Worm (Caenorhabditis elegans) whole organism, L1 larva: Measurements from ENCODE around the gene ZK688.12.

ENCODE experiments used
- C04F5.9 ChIP-seq: sonication (generic microtip); optimal IDR thresholded peaks from 2 replicates; lab custom pipeline; 2016; ENCODE audit warnings: missing genetic modification characterization, missing compliant biosample characterization
- C34B4.2 ChIP-seq: sonication (generic microtip); optimal IDR thresholded peaks from 2 replicates; lab custom pipeline; 2017; ENCODE audit warnings: mild to moderate bottlenecking, missing genetic modification characterization, missing compliant biosample characterization
- F16B12.6 ChIP-seq: fragments of 150-350 bp; optimal IDR thresholded peaks from 2 replicates; lab custom pipeline; 2014; ENCODE audit warnings: missing biosample characterization, missing genetic modification characterization
- aha-1 ChIP-seq: fragments of 150-350 bp; optimal IDR thresholded peaks from 2 replicates; lab custom pipeline; 2014; ENCODE audit warnings: missing biosample characterization, missing genetic modification characterization
- blmp-1 ChIP-seq: fragments of 150-350 bp; optimal IDR thresholded peaks from 2 replicates; lab custom pipeline; 2014; ENCODE audit warnings: missing biosample characterization, missing genetic modification characterization
- ceh-63 ChIP-seq: fragments of 200-800 bp; sonication (Bioruptor generic); optimal IDR thresholded peaks from 2 replicates; lab custom pipeline; 2018; ENCODE audit warnings: mild to moderate bottlenecking, missing genetic modification characterization, missing compliant biosample characterization
- ceh-82 ChIP-seq, 3 experiments: fragments of 150-350 bp in 1 of 3; sonication (generic microtip) in 2 of 3; optimal IDR thresholded peaks; 2 replicates each; lab custom pipeline; 2014 to 2017; ENCODE audit warnings: missing biosample characterization in 3 of 3, missing genetic modification characterization in 3 of 3
- ceh-88 ChIP-seq: fragments of 200-800 bp; sonication (Bioruptor generic); IDR thresholded peaks from 2 replicates; pipeline ENCODE4 v1.3.6; 2022; ENCODE audit warnings: missing genetic modification characterization, missing compliant biosample characterization
- ceh-90 ChIP-seq: sonication (generic microtip); optimal IDR thresholded peaks from 2 replicates; lab custom pipeline; 2016; ENCODE audit warnings: missing genetic modification characterization, missing compliant biosample characterization
- dsc-1 ChIP-seq: sonication (generic microtip); optimal IDR thresholded peaks from 2 replicates; lab custom pipeline; 2016; ENCODE audit warnings: mild to moderate bottlenecking, missing genetic modification characterization, missing compliant biosample characterization
- efl-1 ChIP-seq, 4 experiments: fragments of 150-350 bp; optimal IDR thresholded peaks in 3 of 4; peaks in 1 of 4; 1 replicate in 1 of 4; 2 replicates in 3 of 4; lab custom pipeline; 2014; ENCODE audit warnings: missing biosample characterization in 2 of 4, missing genetic modification characterization in 2 of 4, missing genetic modification reagents in 2 of 4
- egl-13 ChIP-seq: sonication (generic microtip); optimal IDR thresholded peaks from 2 replicates; lab custom pipeline; 2016; ENCODE audit warnings: missing genotype, missing genetic modification reagents, missing genetic modification characterization, missing compliant biosample characterization
- elt-2 ChIP-seq: sonication (generic microtip); optimal IDR thresholded peaks from 2 replicates; lab custom pipeline; 2016; ENCODE audit warnings: missing genetic modification characterization, mild to moderate bottlenecking, inconsistent platforms, missing compliant biosample characterization, missing genetic modification reagents
- elt-3 ChIP-seq, 6 experiments: fragments of 150-350 bp in 1 of 6; sonication (generic microtip); optimal IDR thresholded peaks; 2 replicates each; lab custom pipeline; 2017 to 2018; ENCODE audit warnings: missing biosample characterization in 6 of 6, missing genetic modification characterization in 6 of 6, inconsistent platforms in 1 of 6
- fkh-10 ChIP-seq: sonication (generic microtip); optimal IDR thresholded peaks from 2 replicates; lab custom pipeline; 2017; ENCODE audit warnings: missing biosample characterization, missing genetic modification reagents, missing genetic modification characterization
- fkh-4 ChIP-seq: sonication (generic microtip); optimal IDR thresholded peaks from 2 replicates; lab custom pipeline; 2016; ENCODE audit warnings: missing compliant biosample characterization, missing genetic modification characterization, borderline replicate concordance
- fos-1 ChIP-seq: fragments of 150-350 bp; optimal IDR thresholded peaks from 2 replicates; lab custom pipeline; 2014; ENCODE audit warnings: missing biosample characterization, missing genetic modification characterization
- hlh-4 ChIP-seq: sonication (generic microtip); optimal IDR thresholded peaks from 2 replicates; lab custom pipeline; 2016; ENCODE audit warnings: mild to moderate bottlenecking, missing genetic modification characterization, missing compliant biosample characterization
- irx-1 ChIP-seq: sonication (generic microtip); optimal IDR thresholded peaks from 2 replicates; lab custom pipeline; 2016; ENCODE audit warnings: missing genetic modification characterization, missing compliant biosample characterization
- isw-1 ChIP-seq: fragments of 200-800 bp; sonication (Bioruptor generic); IDR thresholded peaks from 2 replicates; pipeline ENCODE4 v1.3.6; 2022; ENCODE audit warnings: missing genetic modification characterization, missing compliant biosample characterization
- lin-14 ChIP-seq: fragments of 200-800 bp; sonication (Bioruptor generic); optimal IDR thresholded peaks from 2 replicates; lab custom pipeline; 2018; ENCODE audit warnings: mild to moderate bottlenecking, missing genetic modification characterization, moderate library complexity, missing compliant biosample characterization
- lin-15B ChIP-seq: fragments of 150-350 bp; sonication (generic microtip); optimal IDR thresholded peaks from 3 replicates; lab custom pipeline; 2014; ENCODE audit warnings: missing biosample characterization, missing genetic modification characterization
- lin-35 ChIP-seq, 2 experiments: fragments of 150-350 bp; optimal IDR thresholded peaks; 2 replicates each; lab custom pipeline; 2014; ENCODE audit warnings: missing biosample characterization in 2 of 2, missing genetic modification characterization in 2 of 2, missing genetic modification reagents in 2 of 2
- lin-39 ChIP-seq: fragments of 150-350 bp; optimal IDR thresholded peaks from 2 replicates; lab custom pipeline; 2014; ENCODE audit warnings: missing biosample characterization, missing genetic modification reagents, missing genetic modification characterization
- lir-3 ChIP-seq: sonication (generic microtip); optimal IDR thresholded peaks from 2 replicates; lab custom pipeline; 2016; ENCODE audit warnings: mild to moderate bottlenecking, missing genetic modification characterization, moderate library complexity, missing compliant biosample characterization; ENCODE audit not compliant: poor library complexity
- lsy-2 ChIP-seq, 2 experiments: fragments of 150-350 bp; optimal IDR thresholded peaks; 2 replicates each; lab custom pipeline; 2014; ENCODE audit warnings: missing biosample characterization in 2 of 2, missing genetic modification characterization in 2 of 2
- mef-2 ChIP-seq: fragments of 150-350 bp; optimal IDR thresholded peaks from 2 replicates; lab custom pipeline; 2014; ENCODE audit warnings: missing biosample characterization, missing genetic modification characterization
- nhr-11 ChIP-seq: fragments of 150-350 bp; optimal IDR thresholded peaks from 2 replicates; lab custom pipeline; 2014; ENCODE audit warnings: missing biosample characterization, missing genetic modification characterization
- nhr-19 ChIP-seq: fragments of 200-800 bp; sonication (Bioruptor generic); conservative IDR thresholded peaks from 2 replicates; pipeline ENCODE4 v1.3.6; 2022; ENCODE audit warnings: missing genetic modification characterization, missing compliant biosample characterization
- nhr-20 ChIP-seq: sonication (generic microtip); optimal IDR thresholded peaks from 2 replicates; lab custom pipeline; 2016; ENCODE audit warnings: mild to moderate bottlenecking, missing genetic modification characterization, missing compliant biosample characterization
- nhr-28 ChIP-seq: fragments of 150-350 bp; optimal IDR thresholded peaks from 2 replicates; lab custom pipeline; 2014; ENCODE audit warnings: missing biosample characterization, missing genetic modification characterization
- nhr-47 ChIP-seq: sonication (generic microtip); optimal IDR thresholded peaks from 2 replicates; lab custom pipeline; 2016; ENCODE audit warnings: mild to moderate bottlenecking, missing genetic modification characterization, moderate library complexity, missing compliant biosample characterization
- nhr-71 ChIP-seq: sonication (generic microtip); optimal IDR thresholded peaks from 2 replicates; lab custom pipeline; 2016; ENCODE audit warnings: mild to moderate bottlenecking, missing genetic modification characterization, moderate library complexity, missing compliant biosample characterization
- nhr-77 ChIP-seq: fragments of 150-350 bp; optimal IDR thresholded peaks from 2 replicates; lab custom pipeline; 2014; ENCODE audit warnings: missing biosample characterization, missing genetic modification characterization
- nhr-85 ChIP-seq: sonication (generic microtip); peaks from one replicate; lab custom pipeline; 2016; ENCODE audit warnings: missing genetic modification characterization, inconsistent platforms, missing compliant biosample characterization
- nhr-90 ChIP-seq: sonication (generic microtip); optimal IDR thresholded peaks from 2 replicates; lab custom pipeline; 2016; ENCODE audit warnings: mild to moderate bottlenecking, missing genetic modification characterization, missing compliant biosample characterization; ENCODE audit not compliant: poor library complexity
- snpc-4 ChIP-seq: fragments of 150-350 bp; optimal IDR thresholded peaks from 2 replicates; lab custom pipeline; 2014; ENCODE audit warnings: missing biosample characterization, missing genetic modification characterization
- snu-23 ChIP-seq: sonication (generic microtip); optimal IDR thresholded peaks from 2 replicates; lab custom pipeline; 2016; ENCODE audit warnings: missing genetic modification characterization, missing compliant biosample characterization
- sup-37 ChIP-seq: fragments of 200-800 bp; sonication (Bioruptor generic); optimal IDR thresholded peaks from 2 replicates; lab custom pipeline; 2018; ENCODE audit warnings: mild to moderate bottlenecking, missing genetic modification characterization, missing compliant biosample characterization
- swsn-7 ChIP-seq: sonication (generic microtip); optimal IDR thresholded peaks from 2 replicates; lab custom pipeline; 2016; ENCODE audit warnings: missing genetic modification characterization, missing compliant biosample characterization
- tbx-2 ChIP-seq: sonication (generic microtip); optimal IDR thresholded peaks from 2 replicates; lab custom pipeline; 2016; ENCODE audit warnings: missing genetic modification characterization, missing compliant biosample characterization
- tlp-1 ChIP-seq: fragments of 150-350 bp; optimal IDR thresholded peaks from 2 replicates; lab custom pipeline; 2014; ENCODE audit warnings: missing biosample characterization, missing genetic modification characterization
- unc-130 ChIP-seq: fragments of 150-350 bp; optimal IDR thresholded peaks from 2 replicates; lab custom pipeline; 2017; ENCODE audit warnings: missing biosample characterization, missing genetic modification characterization, inconsistent platforms
- unc-30 ChIP-seq: sonication (generic microtip); optimal IDR thresholded peaks from 2 replicates; lab custom pipeline; 2017; ENCODE audit warnings: missing biosample characterization, missing genetic modification characterization
- unc-86 ChIP-seq: sonication (generic microtip); optimal IDR thresholded peaks from 2 replicates; lab custom pipeline; 2016; ENCODE audit warnings: missing genetic modification characterization, missing compliant biosample characterization
- unc-98 ChIP-seq: fragments of 200-800 bp; sonication (Bioruptor generic); IDR thresholded peaks from 2 replicates; pipeline ENCODE4 v1.3.6; 2022; ENCODE audit warnings: missing genetic modification characterization, missing compliant biosample characterization
- vab-15 ChIP-seq: sonication (generic microtip); optimal IDR thresholded peaks from 2 replicates; lab custom pipeline; 2017; ENCODE audit warnings: missing genotype, mild to moderate bottlenecking, missing genetic modification characterization, missing compliant biosample characterization
- xbp-1 ChIP-seq: sonication (generic microtip); optimal IDR thresholded peaks from 2 replicates; lab custom pipeline; 2016; ENCODE audit warnings: missing genetic modification characterization, missing compliant biosample characterization
- zag-1 ChIP-seq: fragments of 150-350 bp; optimal IDR thresholded peaks from 2 replicates; lab custom pipeline; 2014; ENCODE audit warnings: missing biosample characterization, missing genetic modification characterization
- zip-4 ChIP-seq: fragments of 200-800 bp; sonication (Bioruptor generic); optimal IDR thresholded peaks from 2 replicates; lab custom pipeline; 2018; ENCODE audit warnings: mild to moderate bottlenecking, missing genetic modification characterization, moderate library complexity, missing compliant biosample characterization
- ztf-11 ChIP-seq, 2 experiments: sonication (generic microtip); optimal IDR thresholded peaks; 2 replicates each; lab custom pipeline; 2016 to 2017; ENCODE audit warnings: missing genetic modification characterization in 2 of 2, missing biosample characterization in 1 of 2, missing compliant biosample characterization in 1 of 2

Gene ZK688.12

ce11 chrIII:7900733-7901132 lies 12.7 kb downstream of the ZK688.12 start, which contains the start of gene best-24:
Gene best-24, plus strand, starts transcription at chrIII:7901033.
- no peak for TF ChIP-seq nhr-71 (tag; lab: Kevin White, UChicago)
- no peak for TF ChIP-seq irx-1 (tag; lab: Kevin White, UChicago)
- TF ChIP-seq hlh-4 (tag; lab: Kevin White, UChicago), result no peak
- TF ChIP-seq unc-86, result no peak
- peak; percentile 17 for TF ChIP-seq lin-14 (GFP tag; lab: Kevin White, UChicago)
- TF ChIP-seq ceh-82 (tag; optimal IDR thresholded peaks at IDR 0.05; lab: Kevin White, UChicago), result no peak
- TF ChIP-seq nhr-90 (tag; lab: Kevin White, UChicago), result no peak
- TF ChIP-seq ceh-90 (tag; lab: Kevin White, UChicago), result no peak
- no peak for TF ChIP-seq fkh-10 (GFP tag; lab: Kevin White, UChicago)
- TF ChIP-seq lin-35 (GFP tag; optimal IDR thresholded peaks at IDR 0.05; lab: Kevin White, UChicago), result peak in 1 of 2 experiments; percentile 10
- no peak for TF ChIP-seq unc-30 (tag; lab: Kevin White, UChicago)
- no peak for TF ChIP-seq lin-15B (tag; lab: Kevin White, UChicago)
- no peak for TF ChIP-seq snpc-4
- no peak for TF ChIP-seq vab-15 (tag; lab: Kevin White, UChicago)
- TF ChIP-seq swsn-7 (tag; lab: Kevin White, UChicago), result no peak
- TF ChIP-seq fos-1 (tag; lab: Kevin White, UChicago), result no peak
- TF ChIP-seq fkh-4 (tag; lab: Kevin White, UChicago), result no peak
- no peak for TF ChIP-seq unc-98
- no peak for TF ChIP-seq unc-130
- no peak for TF ChIP-seq mef-2 (tag; lab: Kevin White, UChicago)
- no peak for TF ChIP-seq lin-39 (tag; lab: Kevin White, UChicago)
- peak; percentile 23 for TF ChIP-seq blmp-1 (tag; lab: Kevin White, UChicago)
- no peak for TF ChIP-seq efl-1 (optimal IDR thresholded peaks at IDR 0.05; lab: Kevin White, UChicago)
- peak in 1 of 2 experiments; percentile 87 for TF ChIP-seq efl-1 (GFP tag; optimal IDR thresholded peaks at IDR 0.05 in 1 of 2; lab: Kevin White, UChicago)
- TF ChIP-seq egl-13 (tag; lab: Kevin White, UChicago), result no peak
- no peak for TF ChIP-seq ceh-88 (GFP tag; lab: Robert Waterston, UW)
- peak; percentile 18 for TF ChIP-seq snu-23
- TF ChIP-seq tlp-1, result no peak
- no peak for TF ChIP-seq nhr-19
- TF ChIP-seq C34B4.2 (tag; lab: Kevin White, UChicago), result no peak

- peak; percentile 55 for TF ChIP-seq blmp-1 (tag; lab: Kevin White, UChicago)
- TF ChIP-seq zip-4 (GFP tag; lab: Kevin White, UChicago), result no peak
- TF ChIP-seq xbp-1, result no peak
- no peak for TF ChIP-seq sup-37 (GFP tag; lab: Kevin White, UChicago)
- TF ChIP-seq efl-1 (optimal IDR thresholded peaks at IDR 0.05; lab: Kevin White, UChicago), result no peak
- TF ChIP-seq efl-1 (GFP tag; optimal IDR thresholded peaks at IDR 0.05 in 1 of 2; lab: Kevin White, UChicago), result peak in 1 of 2 experiments; percentile 87
- TF ChIP-seq irx-1 (tag; lab: Kevin White, UChicago), result no peak
- TF ChIP-seq F16B12.6 (tag; lab: Kevin White, UChicago), result no peak
- TF ChIP-seq tlp-1, result no peak
- no peak for TF ChIP-seq hlh-4 (tag; lab: Kevin White, UChicago)
- peak; percentile 36 for TF ChIP-seq nhr-47
- no peak for TF ChIP-seq fkh-4 (tag; lab: Kevin White, UChicago)
- TF ChIP-seq nhr-20 (tag; lab: Kevin White, UChicago), result peak; percentile 81
- peak in 5 of 6 experiments; percentile 27 to 85 (median 48) for TF ChIP-seq elt-3 (tag; optimal IDR thresholded peaks at IDR 0.05; lab: Kevin White, UChicago)
- no peak for TF ChIP-seq elt-2 (tag; lab: Kevin White, UChicago)
- no peak for TF ChIP-seq ceh-63 (GFP tag; lab: Kevin White, UChicago)
- TF ChIP-seq C04F5.9 (tag; lab: Kevin White, UChicago), result no peak
- no peak for TF ChIP-seq nhr-11 (tag; lab: Kevin White, UChicago)
- TF ChIP-seq dsc-1, result no peak
- no peak for TF ChIP-seq nhr-28 (tag; lab: Kevin White, UChicago)
- TF ChIP-seq zag-1, result no peak
- peak; percentile 71 for TF ChIP-seq nhr-90 (tag; lab: Kevin White, UChicago)
- TF ChIP-seq nhr-85 (tag; lab: Kevin White, UChicago), result peak; percentile 95
- TF ChIP-seq nhr-77 (tag; lab: Kevin White, UChicago), result no peak
- no peak for TF ChIP-seq unc-98
- no peak for TF ChIP-seq ztf-11 (tag; optimal IDR thresholded peaks at IDR 0.05; lab: Kevin White, UChicago)
- no peak for TF ChIP-seq lir-3 (tag; lab: Kevin White, UChicago)
- peak; percentile 62 for TF ChIP-seq tbx-2 (tag; lab: Kevin White, UChicago)
- TF ChIP-seq aha-1 (tag; lab: Kevin White, UChicago), result no peak
- TF ChIP-seq lsy-2 (tag; optimal IDR thresholded peaks at IDR 0.05; lab: Kevin White, UChicago), result peak; percentile 25 to 88
- no peak for TF ChIP-seq fkh-10 (GFP tag; lab: Kevin White, UChicago)
- no peak for TF ChIP-seq isw-1 (GFP tag; lab: Robert Waterston, UW)
- TF ChIP-seq lin-15B (tag; lab: Kevin White, UChicago), result no peak
These were observed 15.7 kb downstream of the ZK688.12 start for ce11 chrIII:7897733-7898132.
